Worm (Caenorhabditis elegans) whole organism, young adult: ENCODE results near the gene B0244.6.

Experiments
- B0261.1 ChIP-seq: sonication (generic microtip); optimal IDR thresholded peaks from 2 replicates; lab custom pipeline; 2016; ENCODE audit warnings: mild to moderate bottlenecking, missing genetic modification characterization, moderate library complexity, missing compliant biosample characterization
- D2030.7 ChIP-seq: fragments of 200-800 bp; sonication (Bioruptor generic); IDR thresholded peaks from 2 replicates; pipeline ENCODE4 v1.3.6; 2022; ENCODE audit warnings: missing genetic modification reagents, missing genetic modification characterization, missing compliant biosample characterization
- F22D6.2 ChIP-seq: sonication (generic microtip); optimal IDR thresholded peaks from 2 replicates; lab custom pipeline; 2016; ENCODE audit warnings: mild to moderate bottlenecking, missing genetic modification characterization, missing compliant biosample characterization
- F33H1.4 ChIP-seq: fragments of 200-800 bp; sonication (Bioruptor generic); IDR thresholded peaks from 2 replicates; pipeline ENCODE4 v1.3.6; 2022; ENCODE audit warnings: missing genetic modification reagents, missing genetic modification characterization, missing compliant biosample characterization
- F39B2.1 ChIP-seq: fragments of 200-800 bp; sonication (Bioruptor generic); IDR thresholded peaks from 2 replicates; pipeline ENCODE4 v1.3.6; 2022; ENCODE audit warnings: missing genetic modification reagents, missing genetic modification characterization, missing compliant biosample characterization
- F49E8.2 ChIP-seq: sonication (generic microtip); optimal IDR thresholded peaks from 3 replicates; lab custom pipeline; 2017; ENCODE audit warnings: missing genetic modification characterization, mild to moderate bottlenecking, missing compliant biosample characterization, antibody characterized with exemption, moderate library complexity; ENCODE audit not compliant: insufficient read depth
- F55B11.4 ChIP-seq: sonication (generic microtip); optimal IDR thresholded peaks from 2 replicates; lab custom pipeline; 2016; ENCODE audit warnings: missing compliant biosample characterization, missing genetic modification characterization, borderline replicate concordance; ENCODE audit not compliant: insufficient read depth
- K12H6.12 ChIP-seq: fragments of 200-800 bp; sonication (Bioruptor generic); optimal IDR thresholded peaks from 2 replicates; lab custom pipeline; 2018; ENCODE audit warnings: mild to moderate bottlenecking, missing genetic modification characterization, missing compliant biosample characterization
- Y53F4B.3 ChIP-seq: fragments of 200-800 bp; sonication (Bioruptor generic); IDR thresholded peaks from 2 replicates; pipeline ENCODE4 v1.3.6; 2022; ENCODE audit warnings: missing genetic modification reagents, missing genetic modification characterization, missing compliant biosample characterization
- Y79H2A.3 ChIP-seq: fragments of 200-800 bp; sonication (Bioruptor generic); conservative IDR thresholded peaks from 2 replicates; pipeline ENCODE4 v1.3.6; 2022; ENCODE audit warnings: missing genetic modification reagents, missing genetic modification characterization, missing compliant biosample characterization
- akir-1 ChIP-seq: fragments of 200-800 bp; sonication (Bioruptor generic); optimal IDR thresholded peaks from 2 replicates; lab custom pipeline; 2018; ENCODE audit warnings: mild to moderate bottlenecking, missing genetic modification characterization, moderate library complexity, missing compliant biosample characterization
- aptf-3 ChIP-seq: fragments of 200-800 bp; sonication (Bioruptor generic); IDR thresholded peaks from 2 replicates; pipeline ENCODE4 v1.3.6; 2022; ENCODE audit warnings: missing genetic modification characterization, missing compliant biosample characterization
- atf-7 ChIP-seq: sonication (generic microtip); optimal IDR thresholded peaks from 2 replicates; lab custom pipeline; 2017; ENCODE audit warnings: mild to moderate bottlenecking, missing genetic modification characterization, missing compliant biosample characterization
- athp-1 ChIP-seq: sonication (generic microtip); optimal IDR thresholded peaks from 2 replicates; lab custom pipeline; 2017; ENCODE audit warnings: mild to moderate bottlenecking, missing genetic modification characterization, missing compliant biosample characterization
- attf-3 ChIP-seq: fragments of 200-800 bp; sonication (Bioruptor generic); conservative IDR thresholded peaks from 2 replicates; pipeline ENCODE4 v1.3.6; 2022; ENCODE audit warnings: missing genetic modification reagents, missing genetic modification characterization, missing compliant biosample characterization
- attf-5 ChIP-seq: fragments of 200-800 bp; sonication (Bioruptor generic); optimal IDR thresholded peaks from 2 replicates; lab custom pipeline; 2018; ENCODE audit warnings: mild to moderate bottlenecking, missing genetic modification characterization, missing compliant biosample characterization
- bed-2 ChIP-seq: fragments of 200-800 bp; sonication (Bioruptor generic); IDR thresholded peaks from 2 replicates; pipeline ENCODE4 v1.3.6; 2022; ENCODE audit warnings: missing genetic modification reagents, missing genetic modification characterization, missing compliant biosample characterization
- ceh-27 ChIP-seq: fragments of 200-800 bp; sonication (Bioruptor generic); optimal IDR thresholded peaks from 2 replicates; lab custom pipeline; 2018; ENCODE audit warnings: mild to moderate bottlenecking, missing genetic modification characterization, moderate library complexity, missing compliant biosample characterization
- ceh-40 ChIP-seq: fragments of 200-800 bp; sonication (Bioruptor generic); IDR thresholded peaks from 2 replicates; pipeline ENCODE4 v1.3.6; 2022; ENCODE audit warnings: missing genetic modification characterization, missing compliant biosample characterization
- ceh-79 ChIP-seq: sonication (generic microtip); optimal IDR thresholded peaks from 2 replicates; lab custom pipeline; 2017; ENCODE audit warnings: mild to moderate bottlenecking, missing genetic modification characterization, missing compliant biosample characterization
- ceh-91 ChIP-seq: fragments of 200-800 bp; sonication (Bioruptor generic); IDR thresholded peaks from 2 replicates; pipeline ENCODE4 v1.3.6; 2022; ENCODE audit warnings: missing genetic modification reagents, missing genetic modification characterization, missing compliant biosample characterization
- die-1 ChIP-seq: sonication (generic microtip); optimal IDR thresholded peaks from 2 replicates; lab custom pipeline; 2016; ENCODE audit warnings: missing genotype, mild to moderate bottlenecking, missing genetic modification characterization, missing compliant biosample characterization
- efl-1 ChIP-seq: fragments of 150-350 bp; optimal IDR thresholded peaks from 2 replicates; lab custom pipeline; 2014; ENCODE audit warnings: missing biosample characterization, missing genetic modification reagents, missing genetic modification characterization
- egl-18 ChIP-seq: fragments of 200-800 bp; sonication (Bioruptor generic); IDR thresholded peaks from 2 replicates; pipeline ENCODE4 v1.3.6; 2022; ENCODE audit warnings: missing genetic modification reagents, missing genetic modification characterization, missing compliant biosample characterization
- egl-44 ChIP-seq: fragments of 200-800 bp; sonication (Bioruptor generic); IDR thresholded peaks from 2 replicates; pipeline ENCODE4 v1.3.6; 2022; ENCODE audit warnings: missing genetic modification reagents, missing genetic modification characterization, missing compliant biosample characterization
- fkh-3 ChIP-seq: sonication (generic microtip); optimal IDR thresholded peaks from 2 replicates; lab custom pipeline; 2016; ENCODE audit warnings: mild to moderate bottlenecking, missing genetic modification characterization, missing compliant biosample characterization
- him-1 ChIP-seq: sonication (generic microtip); optimal IDR thresholded peaks from 2 replicates; lab custom pipeline; 2016; ENCODE audit warnings: missing genotype, missing genetic modification reagents, missing genetic modification characterization, missing compliant biosample characterization
- hmg-1.2 ChIP-seq: fragments of 200-800 bp; sonication (Bioruptor generic); IDR thresholded peaks from 2 replicates; pipeline ENCODE4 v1.3.6; 2022; ENCODE audit warnings: missing genetic modification reagents, missing genetic modification characterization, missing compliant biosample characterization
- hmg-20 ChIP-seq: fragments of 200-800 bp; sonication (Bioruptor generic); IDR thresholded peaks from 2 replicates; pipeline ENCODE4 v1.3.6; 2022; ENCODE audit warnings: missing genetic modification reagents, missing genetic modification characterization, missing compliant biosample characterization
- hsf-1 ChIP-seq: fragments of 200-800 bp; sonication (Bioruptor generic); IDR thresholded peaks from 2 replicates; pipeline ENCODE4 v1.3.6; 2022; ENCODE audit warnings: missing genetic modification reagents, missing genetic modification characterization, missing compliant biosample characterization
- lag-1 ChIP-seq: fragments of 200-800 bp; sonication (Bioruptor generic); IDR thresholded peaks from 2 replicates; pipeline ENCODE4 v1.3.6; 2022; ENCODE audit warnings: missing genetic modification reagents, missing genetic modification characterization, missing compliant biosample characterization
- let-526 ChIP-seq: fragments of 200-800 bp; sonication (Bioruptor generic); IDR thresholded peaks from 2 replicates; pipeline ENCODE4 v1.3.6; 2022; ENCODE audit warnings: missing genetic modification reagents, missing genetic modification characterization, missing compliant biosample characterization
- lin-26 ChIP-seq: fragments of 200-800 bp; sonication (Bioruptor generic); IDR thresholded peaks from 2 replicates; pipeline ENCODE4 v1.3.6; 2022; ENCODE audit warnings: missing genetic modification reagents, missing genetic modification characterization, missing compliant biosample characterization
- madf-3 ChIP-seq: fragments of 200-800 bp; sonication (Bioruptor generic); IDR thresholded peaks from 2 replicates; pipeline ENCODE4 v1.3.6; 2022; ENCODE audit warnings: missing genetic modification reagents, missing genetic modification characterization, missing compliant biosample characterization
- madf-6 ChIP-seq: fragments of 200-800 bp; sonication (Bioruptor generic); IDR thresholded peaks from 2 replicates; pipeline ENCODE4 v1.3.6; 2022; ENCODE audit warnings: missing genetic modification reagents, missing genetic modification characterization, missing compliant biosample characterization
- nhr-120 ChIP-seq: fragments of 200-800 bp; sonication (Bioruptor generic); IDR thresholded peaks from 2 replicates; pipeline ENCODE4 v1.3.6; 2022; ENCODE audit warnings: missing genetic modification characterization, missing compliant biosample characterization
- nhr-90 ChIP-seq: sonication (generic microtip); optimal IDR thresholded peaks from 2 replicates; lab custom pipeline; 2016; ENCODE audit warnings: missing genotype, mild to moderate bottlenecking, missing genetic modification characterization, missing compliant biosample characterization
- rcor-1 ChIP-seq: fragments of 200-800 bp; sonication (Bioruptor generic); IDR thresholded peaks from 2 replicates; pipeline ENCODE4 v1.3.6; 2022; ENCODE audit warnings: missing genetic modification reagents, missing genetic modification characterization, missing compliant biosample characterization
- snpc-1.3 ChIP-seq: sonication (generic microtip); optimal IDR thresholded peaks from 2 replicates; lab custom pipeline; 2017; ENCODE audit warnings: missing genetic modification characterization, mild to moderate bottlenecking, missing compliant biosample characterization, antibody characterized with exemption, moderate library complexity, missing genotype, missing genetic modification reagents; ENCODE audit not compliant: insufficient read depth
- snpc-4 ChIP-seq, 5 experiments: fragments of 150-350 bp in 1 of 5; sonication (generic microtip) in 4 of 5; optimal IDR thresholded peaks; 2 replicates each; lab custom pipeline; 2014 to 2018; ENCODE audit warnings: missing genetic modification characterization in 5 of 5, missing biosample characterization in 3 of 5, antibody characterized with exemption in 2 of 5, mild to moderate bottlenecking in 2 of 5, missing compliant biosample characterization in 2 of 5, missing genotype in 2 of 5, moderate library complexity in 2 of 5, missing genetic modification reagents in 1 of 5
- somi-1 ChIP-seq: fragments of 200-800 bp; sonication (Bioruptor generic); optimal IDR thresholded peaks from 2 replicates; lab custom pipeline; 2018; ENCODE audit warnings: mild to moderate bottlenecking, missing genetic modification characterization, missing compliant biosample characterization
- sptf-2 ChIP-seq: fragments of 200-800 bp; sonication (Bioruptor generic); optimal IDR thresholded peaks from 2 replicates; lab custom pipeline; 2018; ENCODE audit warnings: mild to moderate bottlenecking, missing genetic modification characterization, missing compliant biosample characterization
- unc-62 ChIP-seq: fragments of 150-350 bp; optimal IDR thresholded peaks from 2 replicates; lab custom pipeline; 2014; ENCODE audit warnings: missing biosample characterization, missing genetic modification reagents, missing genetic modification characterization
- ztf-18 ChIP-seq: sonication (generic microtip); optimal IDR thresholded peaks from 2 replicates; lab custom pipeline; 2016; ENCODE audit warnings: missing genotype, mild to moderate bottlenecking, missing genetic modification characterization, missing compliant biosample characterization
- ztf-22 ChIP-seq: fragments of 200-800 bp; sonication (Bioruptor generic); optimal IDR thresholded peaks from 2 replicates; lab custom pipeline; 2018; ENCODE audit warnings: mild to moderate bottlenecking, missing genetic modification characterization, moderate library complexity, missing compliant biosample characterization
- ztf-28 ChIP-seq: fragments of 200-800 bp; sonication (Bioruptor generic); IDR thresholded peaks from 2 replicates; pipeline ENCODE4 v1.3.6; 2022; ENCODE audit warnings: missing genetic modification reagents, missing genetic modification characterization, missing compliant biosample characterization
- ztf-3 ChIP-seq: fragments of 200-800 bp; sonication (Bioruptor generic); optimal IDR thresholded peaks from 2 replicates; lab custom pipeline; 2018; ENCODE audit warnings: mild to moderate bottlenecking, missing genetic modification characterization, missing compliant biosample characterization

The B0244.6 gene

ce11 chrIII:5769726-5770235 lies 32.0 kb downstream of the B0244.6 start, which contains the start of gene cutl-23 (continued):
- no peak for TF ChIP-seq hmg-20 (GFP tag; lab: Robert Waterston, UW)
- no peak for TF ChIP-seq aptf-3 (GFP tag; lab: Robert Waterston, UW)
- TF ChIP-seq somi-1, result no peak
- TF ChIP-seq F49E8.2 (tag; lab: Kevin White, UChicago), result no peak
- no peak for TF ChIP-seq let-526 (GFP tag; lab: Robert Waterston, UW)
- TF ChIP-seq akir-1 (GFP tag; lab: Kevin White, UChicago), result no peak
- peak; percentile 22 for TF ChIP-seq atf-7 (tag; lab: Kevin White, UChicago)
- no peak for TF ChIP-seq lag-1
- TF ChIP-seq ceh-40, result no peak
- TF ChIP-seq F55B11.4, result no peak

DNA sequence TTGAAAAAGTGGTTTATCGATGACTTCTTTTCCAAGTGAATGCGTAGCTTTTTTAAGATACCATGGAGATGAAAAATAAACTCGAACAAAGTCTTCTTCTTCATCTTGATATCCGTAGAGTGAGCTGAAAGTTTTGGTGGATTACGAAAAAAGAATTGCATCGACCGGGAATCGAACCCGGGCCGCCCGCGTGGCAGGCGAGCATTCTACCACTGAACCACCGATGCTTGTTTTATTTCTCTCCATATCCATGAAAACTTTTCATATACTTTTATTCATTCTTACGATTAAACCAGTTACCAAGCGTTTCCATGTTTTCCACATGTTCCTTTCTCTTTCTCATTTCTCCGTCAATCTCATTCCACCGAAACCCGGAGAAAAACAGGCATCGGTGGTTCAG lies 44.3 kb downstream of the B0244.6 start:
- TF ChIP-seq attf-3, result 0 out of 2 replicates have a peak, but pooled peaks have one; percentile 60
- no peak for TF ChIP-seq bed-2
- no peak for TF ChIP-seq Y53F4B.3
- no peak for TF ChIP-seq F22D6.2 (tag; lab: Kevin White, UChicago)
- no peak for TF ChIP-seq unc-62 (GFP tag; lab: Kevin White, UChicago)
- TF ChIP-seq F49E8.2 (tag; lab: Kevin White, UChicago), result peak; percentile 38
- no peak for TF ChIP-seq snpc-1.3 (tag; lab: Kevin White, UChicago)
- no peak for TF ChIP-seq let-526 (GFP tag; lab: Robert Waterston, UW)
- TF ChIP-seq hmg-1.2 (GFP tag; lab: Robert Waterston, UW), result peak; percentile 28; the same call in 1 of the 2 replicates
- no peak for TF ChIP-seq efl-1 (GFP tag; lab: Kevin White, UChicago)
- TF ChIP-seq nhr-120 (GFP tag; lab: Robert Waterston, UW), result no peak
- TF ChIP-seq ztf-3 (GFP tag; lab: Kevin White, UChicago), result no peak
- TF ChIP-seq ztf-18 (tag; lab: Kevin White, UChicago), result peak; percentile 28
- TF ChIP-seq ztf-22 (GFP tag; lab: Kevin White, UChicago), result no peak
- no peak for TF ChIP-seq egl-44 (GFP tag; lab: Robert Waterston, UW)
- TF ChIP-seq egl-18, result no peak
- peak; percentile 26; the same call in 1 of the 2 replicates for TF ChIP-seq ceh-91
- TF ChIP-seq ceh-27 (GFP tag; lab: Kevin White, UChicago), result no peak
- TF ChIP-seq ceh-79 (tag; lab: Kevin White, UChicago), result no peak
- peak; percentile 38; the same call in 1 of the 2 replicates for TF ChIP-seq D2030.7 (GFP tag; lab: Robert Waterston, UW)
- TF ChIP-seq lin-26 (GFP tag; lab: Robert Waterston, UW), result peak; percentile 61; the same call in 1 of the 2 replicates
- TF ChIP-seq him-1 (tag; lab: Kevin White, UChicago), result peak; percentile 13
- TF ChIP-seq F39B2.1 (GFP tag; lab: Robert Waterston, UW), result no peak
- TF ChIP-seq F33H1.4 (GFP tag; lab: Robert Waterston, UW), result 0 out of 2 replicates have a peak, but pooled peaks have one; percentile 22
- no peak for TF ChIP-seq die-1
- TF ChIP-seq madf-3, result no peak
- TF ChIP-seq fkh-3 (tag; lab: Kevin White, UChicago), result no peak
- no peak for TF ChIP-seq rcor-1
- no peak for TF ChIP-seq snpc-4 (GFP tag; optimal IDR thresholded peaks at IDR 0.05; lab: Kevin White, UChicago)
- TF ChIP-seq snpc-4 (tag; optimal IDR thresholded peaks at IDR 0.05; lab: Kevin White, UChicago), result no peak
- TF ChIP-seq nhr-90 (tag; lab: Kevin White, UChicago), result peak; percentile 18
- TF ChIP-seq attf-5 (GFP tag; lab: Kevin White, UChicago), result no peak
- no peak for TF ChIP-seq K12H6.12 (tag; lab: Kevin White, UChicago)
- peak; percentile 46; the same call in 1 of the 2 replicates for TF ChIP-seq madf-6 (GFP tag; lab: Robert Waterston, UW)
- peak; percentile 62 for TF ChIP-seq B0261.1 (tag; lab: Kevin White, UChicago)
- TF ChIP-seq athp-1 (tag; lab: Kevin White, UChicago), result no peak
- no peak for TF ChIP-seq Y79H2A.3 (GFP tag; lab: Robert Waterston, UW)
- no peak for TF ChIP-seq sptf-2 (GFP tag; lab: Kevin White, UChicago)
- TF ChIP-seq hsf-1 (GFP tag; lab: Robert Waterston, UW), result peak; percentile 32; the same call in 1 of the 2 replicates
- no peak for TF ChIP-seq ztf-28 (GFP tag; lab: Robert Waterston, UW)
